Worm (Caenorhabditis elegans): ENCODE results near the gene atp-4.

atp-4 gene

ce11 chrV:6461250-6461649 is 34.3 kb upstream of the atp-4 start:
- no peak for TF ChIP-seq duxl-1 (tag; optimal IDR thresholded peaks at IDR 0.05; ENCODE audit: poor library complexity)
- TF ChIP-seq madf-5 (GFP tag; IDR thresholded peaks at IDR 0.05), result no peak
- TF ChIP-seq ZK546.5 (tag; optimal IDR thresholded peaks at IDR 0.05), result no peak
- TF ChIP-seq php-3 (GFP tag; IDR thresholded peaks at IDR 0.05), result peak; percentile 69; the same call in 1 of the 2 replicates
- no peak for TF ChIP-seq daf-8 (GFP tag; IDR thresholded peaks at IDR 0.05)
- TF ChIP-seq attf-4 (tag; optimal IDR thresholded peaks at IDR 0.05), result no peak
- peak; percentile 63 for TF ChIP-seq hlh-30 (tag; optimal IDR thresholded peaks at IDR 0.05; ENCODE audit: insufficient read depth)
- TF ChIP-seq F44E2.7 (GFP tag; IDR thresholded peaks at IDR 0.05), result no peak
- peak; percentile 24; the same call in 1 of the 2 replicates for TF ChIP-seq dmd-6 (GFP tag; IDR thresholded peaks at IDR 0.05)
- no peak for TF ChIP-seq T26A8.4 (GFP tag; IDR thresholded peaks at IDR 0.05)

- TF ChIP-seq F44E2.7 (GFP tag; IDR thresholded peaks at IDR 0.05) (no peak), saeg-2 (GFP tag; IDR thresholded peaks at IDR 0.05) (no peak), vab-7 (GFP tag; IDR thresholded peaks at IDR 0.05) (no peak), ceh-82 (tag; optimal IDR thresholded peaks at IDR 0.05) (no peak), lsy-2 (tag; optimal IDR thresholded peaks at IDR 0.05) (no peak), unc-39 (tag; optimal IDR thresholded peaks at IDR 0.05) (no peak), gei-8 (GFP tag; optimal IDR thresholded peaks at IDR 0.05) (no peak), lir-3 (tag; optimal IDR thresholded peaks at IDR 0.05) (no peak), snpc-4 (tag; optimal IDR thresholded peaks at IDR 0.05) (no peak), ama-1 (optimal IDR thresholded peaks at IDR 0.05) (no peak), dve-1 (tag; optimal IDR thresholded peaks at IDR 0.05; ENCODE audit: insufficient read depth) (peak; percentile 12), ceh-20 (GFP tag; IDR thresholded peaks at IDR 0.05) (no peak), nhr-6 (tag; optimal IDR thresholded peaks at IDR 0.05) (no peak), ceh-28 (tag; optimal IDR thresholded peaks at IDR 0.05) (no peak), fos-1 (tag; optimal IDR thresholded peaks at IDR 0.05) (no peak), zfp-3 (GFP tag; conservative IDR thresholded peaks at IDR 0.05) (no peak), duxl-1 (tag; optimal IDR thresholded peaks at IDR 0.05; ENCODE audit: poor library complexity) (no peak), unc-62 (GFP tag; optimal IDR thresholded peaks at IDR 0.05 in 1 of 2) (peak in 1 of 2 experiments; percentile 86), unc-62 (tag; optimal IDR thresholded peaks at IDR 0.05) (no peak), mdl-1 (tag; optimal IDR thresholded peaks at IDR 0.05) (peak in 1 of 2 experiments; percentile 16), nhr-48 (tag; optimal IDR thresholded peaks at IDR 0.05) (no peak), madf-5 (GFP tag; IDR thresholded peaks at IDR 0.05) (no peak), Y48G9A.11 (GFP tag; IDR thresholded peaks at IDR 0.05) (no peak), lin-29 (GFP tag; IDR thresholded peaks at IDR 0.05) (no peak), arid-1 (GFP tag; conservative IDR thresholded peaks at IDR 0.05) (no peak), Y5F2A.4 (GFP tag; optimal IDR thresholded peaks at IDR 0.05) (no peak), hmg-1.1 (GFP tag; IDR thresholded peaks at IDR 0.05) (no peak), mes-2 (tag; optimal IDR thresholded peaks at IDR 0.05; ENCODE audit: poor library complexity, severe bottlenecking) (peak; percentile 50), hlh-11 (tag; optimal IDR thresholded peaks at IDR 0.05) (no peak), T20F7.1 (GFP tag; optimal IDR thresholded peaks at IDR 0.05) (no peak), aha-1 (tag) (peak; percentile 2)
Measured at ce11 chrV:6458302-6458998, 31.5 kb upstream of the atp-4 start.

DNA sequence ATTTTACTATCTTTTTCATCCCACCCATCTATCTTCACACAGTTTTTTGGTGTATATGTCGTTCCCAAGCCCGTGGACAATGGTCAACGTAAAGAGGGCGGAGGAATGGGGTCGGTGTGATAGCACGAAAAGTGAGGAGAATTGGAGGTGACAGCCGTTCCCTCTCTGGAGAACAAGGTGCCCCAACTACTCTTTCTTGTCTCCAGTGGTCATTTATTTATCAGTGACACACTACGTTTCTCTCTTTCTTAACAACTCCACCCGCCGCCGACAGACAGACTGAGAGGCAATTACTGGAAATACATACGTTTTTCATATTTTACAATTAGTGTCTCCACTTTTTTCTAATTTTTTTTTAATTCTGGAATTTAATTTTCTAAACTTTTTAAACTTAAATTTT is 30.0 kb upstream of the atp-4 start:
- TF ChIP-seq aha-1 (tag), result peak; percentile 96
- no peak for TF ChIP-seq ztf-7 (tag; optimal IDR thresholded peaks at IDR 0.05)

Data from whole organism, L4 larva.